ENCODE assay signal across 1 fruit fly cellular context in genomic region chr2L:10009800-10010658, dm6.
TF ChIP-seq lines count a peak whose summit lies in the region.

No protein-coding gene starts in this region.

TF ChIP-seq in whole organism, embryonic, 481 proteins besides CTCF, POLR2A, EP300 and RAD21 (continued from another document):
- TF ChIP-seq Sox100B (GFP tag; optimal IDR thresholded peaks at IDR 0.05; lab: Kevin White, UChicago) = peak; percentile 89
- peak; percentile 97 for TF ChIP-seq CG16815 (GFP tag; optimal IDR thresholded peaks at IDR 0.05; lab: Kevin White, UChicago)
- TF ChIP-seq HmgD (GFP tag; optimal IDR thresholded peaks at IDR 0.05; lab: Kevin White, UChicago) = peak; percentile 98
- TF ChIP-seq prd (optimal IDR thresholded peaks at IDR 0.05; lab: Kevin White, UChicago) = no peak
- peak; percentile 98 for TF ChIP-seq prd (GFP tag; IDR thresholded peaks at IDR 0.05; lab: Robert Waterston, UW)
- peak; percentile 96 to 98 for TF ChIP-seq Pdp1 (GFP tag; optimal IDR thresholded peaks at IDR 0.05; lab: Kevin White, UChicago)
- peak; percentile 92 for TF ChIP-seq CG11723 (GFP tag; optimal IDR thresholded peaks at IDR 0.05; lab: Kevin White, UChicago)
- peak; percentile 98 for TF ChIP-seq al (GFP tag; IDR thresholded peaks at IDR 0.05; lab: Robert Waterston, UW)
- peak; percentile 99 for TF ChIP-seq ci (GFP tag; IDR thresholded peaks at IDR 0.05; lab: Robert Waterston, UW)
- TF ChIP-seq luna (GFP tag; optimal IDR thresholded peaks at IDR 0.05; lab: Kevin White, UChicago) = peak; percentile 96
- no peak for TF ChIP-seq CG13894 (tag; optimal IDR thresholded peaks at IDR 0.05; lab: Kevin White, UChicago)
- TF ChIP-seq Lhr (GFP tag; optimal IDR thresholded peaks at IDR 0.05; lab: Kevin White, UChicago) = peak; percentile 79
- TF ChIP-seq CG18262 (tag; optimal IDR thresholded peaks at IDR 0.05; lab: Kevin White, UChicago) = peak; percentile 94
- TF ChIP-seq tll (GFP tag; optimal IDR thresholded peaks at IDR 0.05; lab: Kevin White, UChicago) = no peak
- TF ChIP-seq Dll (GFP tag; IDR thresholded peaks at IDR 0.05; lab: Robert Waterston, UW; ENCODE audit: partially characterized antibody) = no peak
- peak; percentile 94 for TF ChIP-seq CG33557 (GFP tag; optimal IDR thresholded peaks at IDR 0.05; lab: Kevin White, UChicago)
- no peak; the same call in none of the 2 replicates for TF ChIP-seq crol (GFP tag; IDR thresholded peaks at IDR 0.05; lab: Robert Waterston, UW)
- peak; percentile 95 for TF ChIP-seq CG9727 (GFP tag; optimal IDR thresholded peaks at IDR 0.05; lab: Kevin White, UChicago)
- peak; percentile 95 for TF ChIP-seq CG1233 (GFP tag; optimal IDR thresholded peaks at IDR 0.05; lab: Kevin White, UChicago)
- no peak for TF ChIP-seq hb (GFP tag; IDR thresholded peaks at IDR 0.05; lab: Robert Waterston, UW; ENCODE audit: partially characterized antibody)
- TF ChIP-seq CG5953 (GFP tag; IDR thresholded peaks at IDR 0.05; lab: Robert Waterston, UW) = peak; percentile 92
- TF ChIP-seq TFAM (GFP tag; optimal IDR thresholded peaks at IDR 0.05; lab: Kevin White, UChicago) = peak; percentile 74
- TF ChIP-seq CG30431 (GFP tag; optimal IDR thresholded peaks at IDR 0.05; lab: Kevin White, UChicago) = peak; percentile 96
- TF ChIP-seq CG17385 (GFP tag; optimal IDR thresholded peaks at IDR 0.05; lab: Kevin White, UChicago) = peak; percentile 93
- TF ChIP-seq p53 (GFP tag; optimal IDR thresholded peaks at IDR 0.05; lab: Kevin White, UChicago) = peak; percentile 96
- peak; percentile 98 for TF ChIP-seq otp (GFP tag; IDR thresholded peaks at IDR 0.05; lab: Robert Waterston, UW)
- peak; percentile 91 for TF ChIP-seq Bdp1 (GFP tag; optimal IDR thresholded peaks at IDR 0.05; lab: Kevin White, UChicago)
- TF ChIP-seq Lim3 (GFP tag; IDR thresholded peaks at IDR 0.05; lab: Robert Waterston, UW) = peak; percentile 84
- peak; percentile 95 for TF ChIP-seq CG11695 (GFP tag; IDR thresholded peaks at IDR 0.05; lab: Robert Waterston, UW)
- peak; percentile 98 for TF ChIP-seq CG9817 (tag; optimal IDR thresholded peaks at IDR 0.05; lab: Kevin White, UChicago)
- peak; percentile 75 for TF ChIP-seq CG9437 (GFP tag; optimal IDR thresholded peaks at IDR 0.05; lab: Kevin White, UChicago)
- peak; percentile 98 for TF ChIP-seq ranshi (GFP tag; IDR thresholded peaks at IDR 0.05; lab: Robert Waterston, UW)
- TF ChIP-seq CoRest (tag; optimal IDR thresholded peaks at IDR 0.05; lab: Kevin White, UChicago) = peak; percentile 97
- peak; percentile 90 for TF ChIP-seq CG11696 (GFP tag; IDR thresholded peaks at IDR 0.05; lab: Robert Waterston, UW)
- peak; percentile 99 for TF ChIP-seq Rfx (GFP tag; IDR thresholded peaks at IDR 0.05; lab: Robert Waterston, UW)
- TF ChIP-seq CG7372 (GFP tag; IDR thresholded peaks at IDR 0.05; lab: Robert Waterston, UW) = peak; percentile 97
- peak; percentile 92; the same call in 1 of the 2 replicates for TF ChIP-seq Gsc (GFP tag; IDR thresholded peaks at IDR 0.05; lab: Robert Waterston, UW)
